Fruit fly (Drosophila melanogaster) whole organism, embryonic: ENCODE measurements around the gene aop.

Experiments
- Adf1 ChIP-seq: fragments of 200-800 bp; sonication (Bioruptor generic); IDR thresholded peaks from 2 replicates; pipeline ENCODE4 v1.3.6; 2022; ENCODE audit warnings: missing biosample characterization, missing genetic modification characterization
- Aef1 ChIP-seq: fragments of 200-800 bp; sonication (Bioruptor generic); IDR thresholded peaks from 3 replicates; pipeline ENCODE4 v1.3.6; 2022; ENCODE audit warnings: missing biosample characterization, missing genetic modification characterization
- B-H1 ChIP-seq: fragments of 200-800 bp; sonication (Bioruptor generic); IDR thresholded peaks from 3 replicates; pipeline ENCODE4 v1.3.6; 2022; ENCODE audit warnings: missing biosample characterization, missing genetic modification characterization
- CG10274 ChIP-seq: fragments of 200-800 bp; sonication (Bioruptor generic); optimal IDR thresholded peaks from 3 replicates; lab custom pipeline; 2017; ENCODE audit warnings: missing biosample characterization, mild to moderate bottlenecking, missing genetic modification characterization
- CG11695 ChIP-seq: fragments of 200-800 bp; sonication (Bioruptor generic); IDR thresholded peaks from 3 replicates; pipeline ENCODE4 v1.3.6; 2022; ENCODE audit warnings: missing biosample characterization, missing genetic modification characterization
- CG12104 ChIP-seq: fragments of 200-800 bp; sonication (Bioruptor generic); optimal IDR thresholded peaks from 3 replicates; lab custom pipeline; 2016; ENCODE audit warnings: missing biosample characterization, missing genetic modification characterization
- CG12155 ChIP-seq: fragments of 200-800 bp; sonication (Bioruptor generic); optimal IDR thresholded peaks from 3 replicates; lab custom pipeline; 2016; ENCODE audit warnings: missing biosample characterization, missing genetic modification characterization
- CG12236 ChIP-seq: fragments of 200-800 bp; sonication (Bioruptor generic); optimal IDR thresholded peaks from 2 replicates; lab custom pipeline; 2016; ENCODE audit warnings: missing biosample characterization, missing genetic modification characterization
- CG13624 ChIP-seq: fragments of 200-800 bp; sonication (Bioruptor generic); optimal IDR thresholded peaks from 2 replicates; lab custom pipeline; 2016; ENCODE audit warnings: missing biosample characterization, missing genetic modification characterization
- CG13775 ChIP-seq: fragments of 200-800 bp; sonication (Bioruptor generic); optimal IDR thresholded peaks from 3 replicates; lab custom pipeline; 2017; ENCODE audit warnings: missing biosample characterization, mild to moderate bottlenecking, missing genetic modification characterization
- CG1529 ChIP-seq: fragments of 200-800 bp; sonication (Bioruptor generic); optimal IDR thresholded peaks from 3 replicates; lab custom pipeline; 2018; ENCODE audit warnings: missing biosample characterization, missing genetic modification characterization
- CG15696 ChIP-seq: fragments of 200-800 bp; sonication (Bioruptor generic); optimal IDR thresholded peaks from 2 replicates; lab custom pipeline; 2019; ENCODE audit warnings: missing biosample characterization, mild to moderate bottlenecking, missing genetic modification characterization, moderate library complexity
- CG17568 ChIP-seq: fragments of 200-800 bp; sonication (Bioruptor generic); optimal IDR thresholded peaks from 2 replicates; lab custom pipeline; 2018; ENCODE audit warnings: missing biosample characterization, mild to moderate bottlenecking, missing genetic modification characterization, moderate library complexity
- CG18764 ChIP-seq: fragments of 200-800 bp; sonication (Bioruptor generic); optimal IDR thresholded peaks from 3 replicates; lab custom pipeline; 2016; ENCODE audit warnings: missing biosample characterization, missing genetic modification characterization
- CG2120 ChIP-seq: fragments of 200-800 bp; sonication (Bioruptor generic); optimal IDR thresholded peaks from 3 replicates; lab custom pipeline; 2016; ENCODE audit warnings: missing biosample characterization, missing genetic modification characterization
- CG2678 ChIP-seq: fragments of 200-800 bp; sonication (Bioruptor generic); optimal IDR thresholded peaks from 3 replicates; lab custom pipeline; 2019; ENCODE audit warnings: missing biosample characterization, mild to moderate bottlenecking, missing genetic modification characterization, moderate library complexity
- CG2889 ChIP-seq: fragments of 200-800 bp; sonication (Bioruptor generic); IDR thresholded peaks from 3 replicates; pipeline ENCODE4 v1.3.6; 2022; ENCODE audit warnings: missing biosample characterization, missing genetic modification characterization
- CG31388 ChIP-seq: fragments of 200-800 bp; sonication (Bioruptor generic); optimal IDR thresholded peaks from 2 replicates; lab custom pipeline; 2016; ENCODE audit warnings: missing biosample characterization, missing genetic modification characterization
- CG33213 ChIP-seq: fragments of 200-800 bp; sonication (Bioruptor generic); optimal IDR thresholded peaks from 3 replicates; lab custom pipeline; 2016; ENCODE audit warnings: missing biosample characterization, missing genetic modification characterization
- CG4707 ChIP-seq: fragments of 200-800 bp; sonication (Bioruptor generic); optimal IDR thresholded peaks from 2 replicates; lab custom pipeline; 2018; ENCODE audit warnings: missing biosample characterization, mild to moderate bottlenecking, missing genetic modification characterization, moderate library complexity
- CG5953 ChIP-seq: fragments of 200-800 bp; sonication (Bioruptor generic); IDR thresholded peaks from 2 replicates; pipeline ENCODE4 v1.3.6; 2022; ENCODE audit warnings: missing biosample characterization, missing genetic modification characterization
- CG7271 ChIP-seq: fragments of 200-800 bp; sonication (Bioruptor generic); optimal IDR thresholded peaks from 2 replicates; lab custom pipeline; 2018; ENCODE audit warnings: missing biosample characterization, mild to moderate bottlenecking, missing genetic modification characterization, moderate library complexity
- CG7357 ChIP-seq: fragments of 200-800 bp; sonication (Bioruptor generic); IDR thresholded peaks from 3 replicates; pipeline ENCODE4 v1.3.6; 2022; ENCODE audit warnings: missing biosample characterization, missing genetic modification characterization
- CG9932 ChIP-seq: fragments of 200-800 bp; sonication (Bioruptor generic); IDR thresholded peaks from 2 replicates; pipeline ENCODE4 v1.3.6; 2022; ENCODE audit warnings: missing biosample characterization, missing genetic modification characterization
- Doc3 ChIP-seq: fragments of 200-800 bp; sonication (Bioruptor generic); IDR thresholded peaks from 3 replicates; pipeline ENCODE4 v1.3.6; 2022; ENCODE audit warnings: missing biosample characterization, missing genetic modification characterization; ENCODE audit not compliant: partially characterized antibody
- Elba2 ChIP-seq: fragments of 200-800 bp; sonication (Bioruptor generic); optimal IDR thresholded peaks from 3 replicates; lab custom pipeline; 2016; ENCODE audit warnings: missing biosample characterization, missing genetic modification characterization
- Ets65A ChIP-seq: fragments of 200-800 bp; sonication (Bioruptor generic); peaks from one replicate; lab custom pipeline; 2016; ENCODE audit warnings: missing biosample characterization, missing genetic modification characterization
- HLH3B ChIP-seq: fragments of 200-800 bp; sonication (Bioruptor generic); IDR thresholded peaks from 2 replicates; pipeline ENCODE4 v1.3.6; 2022; ENCODE audit warnings: missing biosample characterization, missing genetic modification characterization
- Hr51 ChIP-seq, 2 experiments: fragments of 200-800 bp; sonication (Bioruptor generic); optimal IDR thresholded peaks; 2 replicates in 1 of 2; 3 replicates in 1 of 2; lab custom pipeline; 2016 to 2018; ENCODE audit warnings: missing biosample characterization in 2 of 2, missing genetic modification characterization in 2 of 2, mild to moderate bottlenecking in 1 of 2, moderate library complexity in 1 of 2
- Oli ChIP-seq: fragments of 200-800 bp; sonication (Bioruptor generic); optimal IDR thresholded peaks from 2 replicates; lab custom pipeline; 2018; ENCODE audit warnings: missing biosample characterization, mild to moderate bottlenecking, missing genetic modification characterization, moderate library complexity
- Spps ChIP-seq: fragments of 200-800 bp; sonication (Bioruptor generic); optimal IDR thresholded peaks from 2 replicates; lab custom pipeline; 2018; ENCODE audit warnings: missing biosample characterization, mild to moderate bottlenecking, missing genetic modification characterization
- Trl ChIP-seq, 3 experiments: fragments of >200 bp in 2 of 3; fragments of 200-800 bp in 1 of 3; sonication (Bioruptor generic) in 1 of 3; optimal IDR thresholded peaks; 2 replicates in 1 of 3; 3 replicates in 2 of 3; lab custom pipeline; 2016 to 2017; ENCODE audit warnings: missing biosample characterization in 1 of 3, missing genetic modification characterization in 1 of 3
- ara ChIP-seq: fragments of 200-800 bp; sonication (Bioruptor generic); IDR thresholded peaks from 2 replicates; pipeline ENCODE4 v1.3.6; 2022; ENCODE audit warnings: missing biosample characterization, missing genetic modification characterization
- cas ChIP-seq: fragments of 200-800 bp; sonication (Bioruptor generic); IDR thresholded peaks from 2 replicates; pipeline ENCODE4 v1.3.6; 2022; ENCODE audit warnings: missing biosample characterization, missing genetic modification characterization
- chif ChIP-seq, 2 experiments: fragments of 200-800 bp; sonication (Bioruptor generic); optimal IDR thresholded peaks; 3 replicates each; lab custom pipeline; 2016; ENCODE audit warnings: missing biosample characterization in 2 of 2, missing genetic modification characterization in 2 of 2
- corto ChIP-seq: fragments of 200-800 bp; sonication (Bioruptor generic); optimal IDR thresholded peaks from 2 replicates; lab custom pipeline; 2016; ENCODE audit warnings: missing biosample characterization, mild to moderate bottlenecking, missing genetic modification characterization, moderate library complexity
- crc ChIP-seq: fragments of 200-800 bp; sonication (Bioruptor generic); optimal IDR thresholded peaks from 2 replicates; lab custom pipeline; 2016; ENCODE audit warnings: missing biosample characterization, missing genetic modification characterization
- crp ChIP-seq, 2 experiments: fragments of 200-800 bp; sonication (Bioruptor generic); optimal IDR thresholded peaks; 2 replicates in 1 of 2; 3 replicates in 1 of 2; lab custom pipeline; 2017; ENCODE audit warnings: missing biosample characterization in 2 of 2, missing genetic modification characterization in 2 of 2, mild to moderate bottlenecking in 1 of 2, moderate library complexity in 1 of 2
- dysf ChIP-seq: fragments of 200-800 bp; sonication (Bioruptor generic); IDR thresholded peaks from 3 replicates; pipeline ENCODE4 v1.3.6; 2022; ENCODE audit warnings: missing biosample characterization, missing genetic modification characterization
- ems ChIP-seq: fragments of 200-800 bp; sonication (Bioruptor generic); optimal IDR thresholded peaks from 3 replicates; lab custom pipeline; 2016; ENCODE audit warnings: missing biosample characterization, missing genetic modification characterization
- en ChIP-seq: fragments of 200-800 bp; sonication (Bioruptor generic); optimal IDR thresholded peaks from 2 replicates; lab custom pipeline; 2016; ENCODE audit warnings: missing biosample characterization, missing genetic modification characterization
- exex ChIP-seq: fragments of 200-800 bp; sonication (Bioruptor generic); optimal IDR thresholded peaks from 4 replicates; lab custom pipeline; 2018; ENCODE audit warnings: missing biosample characterization, mild to moderate bottlenecking, missing genetic modification characterization, moderate library complexity
- fru ChIP-seq: fragments of >200 bp; optimal IDR thresholded peaks from 2 replicates; lab custom pipeline; 2017
- mirr ChIP-seq: fragments of 200-800 bp; sonication (Bioruptor generic); optimal IDR thresholded peaks from 3 replicates; lab custom pipeline; 2018; ENCODE audit warnings: missing biosample characterization, mild to moderate bottlenecking, missing genetic modification characterization
- pfk ChIP-seq: fragments of 200-800 bp; sonication (Bioruptor generic); optimal IDR thresholded peaks from 2 replicates; lab custom pipeline; 2018; ENCODE audit warnings: missing biosample characterization, mild to moderate bottlenecking, missing genetic modification characterization, moderate library complexity
- repo ChIP-seq: fragments of 200-800 bp; sonication (Bioruptor generic); optimal IDR thresholded peaks from 2 replicates; lab custom pipeline; 2016; ENCODE audit warnings: missing biosample characterization, missing genetic modification characterization
- rib ChIP-seq: fragments of 200-800 bp; sonication (Bioruptor generic); IDR thresholded peaks from 2 replicates; pipeline ENCODE4 v1.3.6; 2022; ENCODE audit warnings: missing biosample characterization, missing genetic modification characterization
- so ChIP-seq: fragments of 200-800 bp; sonication (Bioruptor generic); IDR thresholded peaks from 3 replicates; pipeline ENCODE4 v1.3.6; 2022; ENCODE audit warnings: missing biosample characterization, missing genetic modification characterization
- trh ChIP-seq: fragments of 200-800 bp; sonication (Bioruptor generic); optimal IDR thresholded peaks from 2 replicates; lab custom pipeline; 2016; ENCODE audit warnings: missing biosample characterization, missing genetic modification characterization
- wdn ChIP-seq: fragments of 200-800 bp; sonication (Bioruptor generic); IDR thresholded peaks from 2 replicates; pipeline ENCODE4 v1.3.6; 2022; ENCODE audit warnings: missing biosample characterization, missing genetic modification characterization

aop gene

DNA sequence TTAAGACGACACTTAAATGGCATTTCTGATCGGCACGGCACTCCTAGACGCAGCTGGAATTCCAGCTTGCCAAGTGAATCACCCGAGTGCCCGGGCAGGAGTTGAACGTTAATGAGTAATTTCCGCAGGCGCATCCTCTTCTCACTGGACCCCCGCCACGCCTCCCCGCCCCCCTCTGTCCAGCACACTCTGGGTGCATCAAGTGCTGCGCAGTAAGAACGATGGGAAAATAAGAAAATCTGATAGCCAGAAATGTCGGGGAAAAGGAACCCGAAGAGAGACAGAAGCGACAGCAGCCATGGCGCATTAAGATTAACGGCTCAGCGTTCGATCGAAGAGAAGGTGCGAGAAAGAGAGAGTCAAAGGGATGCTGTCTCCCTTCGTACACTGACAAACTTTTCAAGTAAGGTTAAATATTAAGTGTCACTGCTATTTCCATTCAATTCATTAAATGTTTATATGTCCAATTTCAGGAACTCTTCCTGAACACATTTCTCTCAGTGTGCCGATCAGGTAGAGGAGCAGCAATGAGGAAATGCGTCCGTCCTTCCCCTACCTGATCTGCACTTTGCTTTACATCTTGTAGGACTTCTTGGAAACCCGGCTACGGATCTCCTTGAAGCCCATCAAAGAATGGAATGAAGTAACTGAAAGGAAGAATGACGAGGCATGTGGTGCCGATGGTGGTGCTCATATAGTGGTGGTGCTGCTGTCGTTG, 13.9 kb downstream of the aop start (continued):
- TF ChIP-seq CG12104 (GFP tag; lab: Kevin White, UChicago) (no peak), Aef1 (GFP tag; lab: Robert Waterston, UW) (no peak), Adf1 (GFP tag; lab: Robert Waterston, UW) (no peak), CG2678 (tag; lab: Kevin White, UChicago) (peak; percentile 56), CG15696 (peak; percentile 96), corto (GFP tag; lab: Kevin White, UChicago) (peak; percentile 94), HLH3B (GFP tag; lab: Robert Waterston, UW) (peak; percentile 36; the same call in 1 of the 2 replicates), CG2120 (no peak), Spps (peak; percentile 75), CG13624 (GFP tag; lab: Kevin White, UChicago) (peak; percentile 46), Trl (optimal IDR thresholded peaks at IDR 0.05; lab: Kevin White, UChicago) (peak in 1 of 2 experiments; percentile 20), Trl (GFP tag; optimal IDR thresholded peaks at IDR 0.05; lab: Kevin White, UChicago) (peak; percentile 82), wdn (no peak), trh (peak; percentile 28), CG10274 (GFP tag; lab: Kevin White, UChicago) (no peak), Oli (tag; lab: Kevin White, UChicago) (peak; percentile 60), Elba2 (GFP tag; lab: Kevin White, UChicago) (peak; percentile 77), dysf (GFP tag; lab: Robert Waterston, UW) (0 out of 3 replicates have a peak, but pooled peaks have one; percentile 26), crc (GFP tag; lab: Kevin White, UChicago) (peak; percentile 34), en (peak; percentile 35), CG2889 (GFP tag; lab: Robert Waterston, UW) (no peak), CG17568 (peak; percentile 27), repo (GFP tag; lab: Kevin White, UChicago) (peak; percentile 26), CG18764 (GFP tag; lab: Kevin White, UChicago) (peak; percentile 50), CG13775 (GFP tag; lab: Kevin White, UChicago) (peak; percentile 71), CG11695 (GFP tag; lab: Robert Waterston, UW) (0 out of 3 replicates have a peak, but pooled peaks have one; percentile 12), exex (tag; lab: Kevin White, UChicago) (no peak), CG7357 (GFP tag; lab: Robert Waterston, UW) (peak; percentile 7; the same call in 1 of the 3 replicates), fru (no peak), CG12236 (GFP tag; lab: Kevin White, UChicago) (peak; percentile 54), so (GFP tag; lab: Robert Waterston, UW) (0 out of 3 replicates have a peak, but pooled peaks have one; percentile 55), Doc3 (GFP tag; lab: Robert Waterston, UW) (no peak), CG12155 (peak; percentile 66), mirr (GFP tag; lab: Kevin White, UChicago) (no peak), ara (GFP tag; lab: Robert Waterston, UW) (peak; percentile 92), CG5953 (no peak), Ets65A (GFP tag; lab: Kevin White, UChicago) (peak; percentile 76), CG4707 (GFP tag; lab: Kevin White, UChicago) (peak; percentile 15), B-H1 (GFP tag; lab: Robert Waterston, UW) (no peak), ems (GFP tag; lab: Kevin White, UChicago) (no peak), CG7271 (tag; lab: Kevin White, UChicago) (peak; percentile 65), chif (GFP tag; optimal IDR thresholded peaks at IDR 0.05; lab: Kevin White, UChicago) (peak; percentile 46 to 85), crp (GFP tag; optimal IDR thresholded peaks at IDR 0.05; lab: Kevin White, UChicago) (no peak), CG9932 (GFP tag; lab: Robert Waterston, UW) (no peak), rib (no peak), cas (no peak), CG33213 (GFP tag; lab: Kevin White, UChicago) (peak; percentile 42), pfk (GFP tag; lab: Kevin White, UChicago) (no peak), CG1529 (GFP tag; lab: Kevin White, UChicago) (peak; percentile 48), Hr51 (GFP tag; optimal IDR thresholded peaks at IDR 0.05; lab: Kevin White, UChicago) (peak in 1 of 2 experiments; percentile 72), CG31388 (GFP tag; lab: Kevin White, UChicago) (no peak)
